Worm (Caenorhabditis elegans): Measurements from ENCODE around the gene M05D6.8.
A peak's percentile ranks its signal among the peaks of the same experiment; 100 is the strongest.

The M05D6.8 gene

DNA sequence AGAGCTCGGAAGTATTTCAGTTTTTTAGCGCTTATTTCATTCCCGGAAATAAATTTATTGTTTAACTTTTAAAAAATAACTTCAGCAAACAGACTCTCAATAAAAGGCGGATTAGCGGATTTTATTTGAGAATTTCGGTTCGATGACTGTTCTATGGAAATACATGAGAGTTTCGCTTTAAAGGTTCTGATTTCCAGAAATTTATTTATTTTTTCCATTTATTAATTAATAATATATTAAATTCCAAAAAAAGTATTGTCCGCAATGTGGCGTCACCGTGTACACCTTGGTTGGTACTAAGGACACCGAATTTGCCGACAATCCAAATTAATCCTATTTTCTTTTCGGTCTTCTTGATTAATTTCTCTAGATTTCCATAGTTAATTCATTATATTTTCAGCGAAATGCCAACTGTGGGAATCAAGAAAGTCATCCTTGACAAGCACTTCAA lies 6.6 kb downstream of the M05D6.8 start, which contains the start of gene fars-3 (continued):
- peak; percentile 30 for TF ChIP-seq nhr-71 (tag; optimal IDR thresholded peaks at IDR 0.05)
- TF ChIP-seq aly-2 (tag; optimal IDR thresholded peaks at IDR 0.05): peak; percentile 46
- no peak for TF ChIP-seq hpl-2 (GFP tag; optimal IDR thresholded peaks at IDR 0.05)
- TF ChIP-seq dpl-1 (GFP tag; optimal IDR thresholded peaks at IDR 0.05): peak in 1 of 3 experiments; percentile 52
- no peak for TF ChIP-seq dsc-1 (tag; optimal IDR thresholded peaks at IDR 0.05)
- TF ChIP-seq efl-3 (GFP tag; optimal IDR thresholded peaks at IDR 0.05): no peak
- peak; percentile 8 for TF ChIP-seq swsn-7 (tag; optimal IDR thresholded peaks at IDR 0.05)

DNA sequence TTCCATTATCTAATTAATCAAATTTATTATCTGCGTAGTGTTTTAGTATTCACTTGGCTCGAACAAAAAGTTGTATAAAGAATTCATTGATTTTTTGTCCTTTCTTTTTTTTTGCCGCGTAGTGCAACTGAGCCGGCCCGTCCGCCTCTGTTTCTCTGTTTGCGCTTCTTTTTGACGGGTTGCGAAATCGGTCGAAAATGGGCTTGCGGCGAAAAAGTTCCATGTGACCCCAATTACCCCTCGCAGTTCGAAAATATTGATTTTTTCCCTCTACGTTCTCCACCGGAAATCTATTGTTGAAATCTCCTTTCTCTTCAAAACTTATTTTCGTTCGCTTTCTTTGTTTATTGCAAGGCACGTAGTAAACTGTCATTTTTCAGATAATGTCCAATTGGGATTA lies 13.6 kb downstream of the M05D6.8 start, which contains the start of gene zyg-9:
Gene zyg-9 (plus strand): TSS at position 381 of the 400 bp plus-strand sequence.
- TF ChIP-seq unc-62 (GFP tag; optimal IDR thresholded peaks at IDR 0.05) (no peak), efl-1 (optimal IDR thresholded peaks at IDR 0.05) (no peak), efl-1 (GFP tag; optimal IDR thresholded peaks at IDR 0.05 in 1 of 2) (peak; percentile 19 to 57), lsy-2 (tag; optimal IDR thresholded peaks at IDR 0.05) (peak in 1 of 2 experiments; percentile 33), hlh-17 (GFP tag; optimal IDR thresholded peaks at IDR 0.05; ENCODE audit: borderline replicate concordance) (no peak), grh-1 (GFP tag; IDR thresholded peaks at IDR 0.05) (no peak), lin-15B (tag; optimal IDR thresholded peaks at IDR 0.05) (no peak), pag-3 (tag; optimal IDR thresholded peaks at IDR 0.05; ENCODE audit: borderline replicate concordance, insufficient read depth) (no peak), egl-13 (tag; optimal IDR thresholded peaks at IDR 0.05) (no peak), unc-30 (tag; optimal IDR thresholded peaks at IDR 0.05) (no peak), nhr-84 (tag; optimal IDR thresholded peaks at IDR 0.05) (no peak), nhr-20 (tag; optimal IDR thresholded peaks at IDR 0.05) (no peak), nhr-85 (tag) (peak; percentile 48), sptf-1 (tag; optimal IDR thresholded peaks at IDR 0.05) (no peak), rnt-1 (tag; optimal IDR thresholded peaks at IDR 0.05) (no peak), ztf-4 (tag; optimal IDR thresholded peaks at IDR 0.05) (no peak), mdl-1 (tag; optimal IDR thresholded peaks at IDR 0.05) (peak in 1 of 2 experiments; percentile 25), unc-98 (GFP tag; IDR thresholded peaks at IDR 0.05) (no peak), skn-1 (tag; optimal IDR thresholded peaks at IDR 0.05) (peak; percentile 50), egl-27 (tag; optimal IDR thresholded peaks at IDR 0.05) (no peak), lin-14 (GFP tag; optimal IDR thresholded peaks at IDR 0.05) (peak; percentile 55), mab-9 (GFP tag; IDR thresholded peaks at IDR 0.05) (no peak), sox-4 (tag; optimal IDR thresholded peaks at IDR 0.05) (no peak), fkh-10 (GFP tag; optimal IDR thresholded peaks at IDR 0.05) (no peak), alr-1 (tag; optimal IDR thresholded peaks at IDR 0.05; ENCODE audit: borderline replicate concordance) (no peak), ces-1 (GFP tag; optimal IDR thresholded peaks at IDR 0.05) (no peak), nhr-47 (tag; optimal IDR thresholded peaks at IDR 0.05) (peak; percentile 2), sup-37 (GFP tag; optimal IDR thresholded peaks at IDR 0.05) (no peak), jun-1 (tag; optimal IDR thresholded peaks at IDR 0.05) (no peak), lin-39 (tag; optimal IDR thresholded peaks at IDR 0.05) (no peak), C34B4.2 (tag; optimal IDR thresholded peaks at IDR 0.05) (no peak), aly-2 (tag; optimal IDR thresholded peaks at IDR 0.05) (no peak), C04F5.9 (tag; optimal IDR thresholded peaks at IDR 0.05) (no peak), ceh-82 (tag; optimal IDR thresholded peaks at IDR 0.05) (peak in 1 of 3 experiments; percentile 32), nhr-90 (tag; optimal IDR thresholded peaks at IDR 0.05; ENCODE audit: poor library complexity) (no peak), tbx-2 (tag; optimal IDR thresholded peaks at IDR 0.05) (no peak), nhr-76 (tag; optimal IDR thresholded peaks at IDR 0.05) (no peak), F16B12.6 (tag; optimal IDR thresholded peaks at IDR 0.05) (peak; percentile 48), zip-4 (GFP tag; optimal IDR thresholded peaks at IDR 0.05) (peak; percentile 70), fkh-4 (tag; optimal IDR thresholded peaks at IDR 0.05; ENCODE audit: borderline replicate concordance) (no peak), nhr-71 (tag; optimal IDR thresholded peaks at IDR 0.05) (peak; percentile 14), mep-1 (tag; optimal IDR thresholded peaks at IDR 0.05) (no peak), blmp-1 (tag; optimal IDR thresholded peaks at IDR 0.05) (peak; percentile 1), ets-5 (GFP tag; IDR thresholded peaks at IDR 0.05) (no peak), hpl-2 (GFP tag; optimal IDR thresholded peaks at IDR 0.05) (no peak), Y116A8C.19 (tag; optimal IDR thresholded peaks at IDR 0.05; ENCODE audit: borderline replicate concordance) (no peak)
